Worm (Caenorhabditis elegans): ENCODE measurements around the gene W08E12.7.
"Not testable (repeated sequence)": the region's sequence is repeated elsewhere in the genome, so short reads cannot be mapped to it uniquely, and the experiment has no call there.

The W08E12.7 gene

DNA sequence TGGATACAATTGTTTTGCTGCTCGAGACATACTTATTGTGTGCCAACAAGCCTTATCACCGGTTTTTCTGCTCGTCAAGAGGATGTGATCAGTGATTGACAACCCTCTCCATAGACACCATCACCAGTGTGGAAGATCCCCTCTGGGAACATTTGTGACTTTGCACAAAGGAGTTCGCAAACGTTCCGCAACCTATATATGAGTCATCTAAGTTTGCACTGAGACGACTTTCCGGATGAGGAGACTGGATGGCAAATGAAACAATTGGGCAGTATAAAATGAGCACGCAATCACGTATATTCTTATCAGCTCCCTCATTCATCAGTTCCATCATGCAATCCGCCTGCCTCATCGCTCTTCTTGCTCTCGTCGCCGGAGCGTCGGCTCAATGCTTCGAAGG is 5.6 kb downstream of the W08E12.7 start, which contains the start of gene W08E12.5:
W08E12.5 (plus strand) TSS at position 301 of the 400 bp plus-strand sequence.
- no peak for TF ChIP-seq ZK185.1 (tag; optimal IDR thresholded peaks at IDR 0.05; ENCODE audit: poor library complexity, severe bottlenecking)
- no peak for TF ChIP-seq ceh-100 (GFP tag; IDR thresholded peaks at IDR 0.05)
- no peak for TF ChIP-seq Y53F4B.3 (GFP tag; IDR thresholded peaks at IDR 0.05)
- no peak for TF ChIP-seq efl-1 (GFP tag; optimal IDR thresholded peaks at IDR 0.05)
- TF ChIP-seq F57C9.4 (tag; optimal IDR thresholded peaks at IDR 0.05) = no peak
- no peak for TF ChIP-seq egrh-3 (GFP tag; IDR thresholded peaks at IDR 0.05)
- TF ChIP-seq ekl-4 (GFP tag; IDR thresholded peaks at IDR 0.05) = no peak
- no peak for TF ChIP-seq ceh-91 (GFP tag; IDR thresholded peaks at IDR 0.05)
- no peak for TF ChIP-seq ama-1 (optimal IDR thresholded peaks at IDR 0.05)
- no peak for TF ChIP-seq ama-1 (GFP tag; optimal IDR thresholded peaks at IDR 0.05)
- TF ChIP-seq mxl-1 (tag; optimal IDR thresholded peaks at IDR 0.05) = no peak
- TF ChIP-seq ztf-3 (GFP tag; optimal IDR thresholded peaks at IDR 0.05) = no peak

DNA sequence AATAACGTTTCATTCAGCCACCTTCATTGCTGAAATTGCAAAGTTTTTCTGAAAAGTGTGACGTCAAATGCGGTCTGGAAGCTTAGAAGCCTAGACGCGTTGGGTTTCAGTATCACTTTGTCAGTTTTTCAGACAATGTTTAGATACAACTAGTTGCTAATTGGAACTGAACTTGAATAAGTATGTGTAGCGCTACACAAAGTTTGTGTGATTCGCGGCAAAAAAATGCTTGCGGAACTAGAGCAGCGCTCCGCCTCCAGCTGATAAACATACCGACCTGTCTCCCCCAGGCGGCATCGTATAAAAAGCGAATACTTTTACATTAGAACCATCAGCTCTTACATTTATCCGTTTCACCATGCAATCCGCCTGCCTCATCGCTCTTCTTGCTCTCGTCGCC is 7.1 kb downstream of the W08E12.7 start, which contains the start of gene W08E12.4:
W08E12.4 (plus strand) TSS at position 301 of the 400 bp plus-strand sequence.
- TF ChIP-seq ekl-4 (GFP tag; IDR thresholded peaks at IDR 0.05); hsf-1 (GFP tag; IDR thresholded peaks at IDR 0.05); F55B11.4 (tag; optimal IDR thresholded peaks at IDR 0.05; ENCODE audit: borderline replicate concordance, insufficient read depth): not testable (repeated sequence)

DNA sequence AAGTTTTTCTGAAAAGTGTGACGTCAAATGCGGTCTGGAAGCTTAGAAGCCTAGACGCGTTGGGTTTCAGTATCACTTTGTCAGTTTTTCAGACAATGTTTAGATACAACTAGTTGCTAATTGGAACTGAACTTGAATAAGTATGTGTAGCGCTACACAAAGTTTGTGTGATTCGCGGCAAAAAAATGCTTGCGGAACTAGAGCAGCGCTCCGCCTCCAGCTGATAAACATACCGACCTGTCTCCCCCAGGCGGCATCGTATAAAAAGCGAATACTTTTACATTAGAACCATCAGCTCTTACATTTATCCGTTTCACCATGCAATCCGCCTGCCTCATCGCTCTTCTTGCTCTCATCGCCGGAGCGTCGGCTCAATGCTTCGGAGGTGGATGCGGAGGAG is 8.8 kb downstream of the W08E12.7 start, which contains the start of gene idpp-12:
idpp-12 (plus strand) TSS at position 301 of the 400 bp plus-strand sequence.
- not testable (repeated sequence) for TF ChIP-seq rcor-1 (GFP tag; IDR thresholded peaks at IDR 0.05); madf-6 (GFP tag; IDR thresholded peaks at IDR 0.05); snpc-4 (GFP tag; optimal IDR thresholded peaks at IDR 0.05); snpc-4 (tag; optimal IDR thresholded peaks at IDR 0.05)

DNA sequence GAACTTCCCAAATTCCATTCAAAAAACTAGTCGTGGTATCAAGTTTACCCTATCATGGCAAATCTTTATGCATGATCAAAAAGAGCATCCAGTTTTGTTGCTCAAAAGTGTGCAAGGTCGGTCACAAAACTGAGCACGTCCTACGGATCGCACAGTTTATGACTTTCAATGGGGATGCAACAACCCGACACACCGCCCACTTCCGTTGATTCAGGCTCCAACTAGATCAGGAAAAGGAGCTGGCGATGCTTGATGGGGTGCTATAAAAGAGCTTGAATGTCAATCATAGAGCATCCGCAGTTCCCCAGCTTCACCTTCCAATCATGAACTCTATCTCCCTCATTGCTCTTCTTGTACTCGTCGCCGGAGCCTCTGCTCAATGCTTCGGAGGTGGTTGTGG is 10.6 kb downstream of the W08E12.7 start, which contains the start of gene W08E12.2:
W08E12.2 (plus strand) TSS at position 301 of the 400 bp plus-strand sequence.
- TF ChIP-seq madf-6 (GFP tag; IDR thresholded peaks at IDR 0.05) (no peak), F22D6.2 (tag; optimal IDR thresholded peaks at IDR 0.05) (no peak), nfya-2 (GFP tag; IDR thresholded peaks at IDR 0.05) (no peak), Y79H2A.3 (GFP tag; conservative IDR thresholded peaks at IDR 0.05) (no peak), nhr-90 (tag; optimal IDR thresholded peaks at IDR 0.05) (no peak), Y56A3A.18 (GFP tag; IDR thresholded peaks at IDR 0.05) (no peak), attf-5 (GFP tag; optimal IDR thresholded peaks at IDR 0.05) (no peak), ztf-6 (GFP tag; IDR thresholded peaks at IDR 0.05) (no peak), egrh-3 (GFP tag; IDR thresholded peaks at IDR 0.05) (no peak), madf-8 (GFP tag; conservative IDR thresholded peaks at IDR 0.05) (no peak), dpl-1 (GFP tag; optimal IDR thresholded peaks at IDR 0.05) (no peak)

DNA sequence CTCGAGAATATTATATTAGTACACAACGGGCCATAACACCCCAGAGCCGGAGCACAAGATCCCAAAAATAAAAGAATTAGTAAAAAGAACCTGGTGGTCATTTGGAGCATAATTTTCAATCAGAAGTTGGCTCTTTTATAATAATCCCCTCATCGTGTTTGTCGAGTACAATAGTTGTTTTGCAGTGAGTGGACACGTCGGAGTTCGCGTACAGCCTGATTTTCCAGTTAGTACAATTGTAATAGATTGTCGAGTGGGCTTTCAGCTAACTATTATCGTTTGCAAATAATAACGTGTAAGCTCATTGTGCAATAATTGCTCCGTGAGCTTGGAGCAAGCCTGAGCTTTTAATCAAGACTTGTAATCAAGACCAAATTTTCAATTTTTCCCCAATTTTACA is 12.5 kb downstream of the W08E12.7 start, which contains the start of gene W08E12.9:
W08E12.9 (minus strand) TSS at position 101 of the 400 bp plus-strand sequence.
- TF ChIP-seq tlf-1 (GFP tag; optimal IDR thresholded peaks at IDR 0.05) (no peak), nhr-80 (tag; optimal IDR thresholded peaks at IDR 0.05) (no peak), ceh-58 (GFP tag; IDR thresholded peaks at IDR 0.05) (no peak)

DNA sequence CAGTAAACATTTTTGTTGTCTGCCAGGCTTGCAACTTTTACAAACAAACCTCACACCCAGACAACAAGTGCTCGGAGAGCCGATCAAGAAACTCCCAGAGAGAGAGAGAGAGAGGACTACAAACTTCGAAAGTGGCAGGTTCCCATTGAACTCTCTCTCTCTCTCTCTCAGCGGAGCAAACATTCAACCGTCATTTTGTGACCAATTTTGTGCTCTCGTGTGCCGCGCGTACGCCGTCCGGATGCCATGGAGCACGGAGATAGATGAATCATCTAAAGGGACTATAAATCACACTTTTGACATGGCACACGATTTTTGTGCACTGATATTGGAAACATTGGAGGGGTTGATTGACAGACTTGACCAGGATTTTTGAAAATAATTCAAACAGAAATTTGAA is 13.9 kb downstream of the W08E12.7 start:
- TF ChIP-seq egl-44 (GFP tag; IDR thresholded peaks at IDR 0.05) = no peak
- TF ChIP-seq ztf-22 (GFP tag; optimal IDR thresholded peaks at IDR 0.05) = no peak
- no peak for TF ChIP-seq hmg-20 (GFP tag; IDR thresholded peaks at IDR 0.05)

Measured in whole organism, young adult.